Worm (Caenorhabditis elegans): ENCODE data around the gene twk-36.

Gene twk-36

DNA sequence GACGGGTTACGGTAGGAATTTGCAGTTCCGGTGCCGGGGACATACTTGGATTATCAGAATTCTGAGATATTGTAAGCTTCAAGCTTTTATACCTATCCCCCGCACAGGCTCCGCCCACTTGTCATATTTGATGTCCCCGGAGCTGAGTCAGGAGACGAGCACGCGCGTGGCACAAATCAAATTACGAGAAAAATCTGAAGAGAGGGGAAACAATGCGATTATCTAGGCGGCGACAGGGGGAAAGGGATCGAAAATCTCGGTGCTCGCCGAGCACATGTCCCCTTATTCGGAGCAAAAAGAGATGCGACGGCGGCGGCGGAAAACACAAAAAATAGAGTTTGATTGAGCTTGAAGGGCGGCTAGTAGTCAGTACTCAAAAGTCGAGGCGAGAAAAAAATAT, 2.3 kb upstream of the twk-36 start, which contains the start of gene R12G8.1 (continued):
- TF ChIP-seq sox-4 (tag; optimal IDR thresholded peaks at IDR 0.05) (no peak), elt-3 (tag; optimal IDR thresholded peaks at IDR 0.05) (no peak), ceh-88 (GFP tag; IDR thresholded peaks at IDR 0.05) (no peak), hpl-2 (GFP tag; optimal IDR thresholded peaks at IDR 0.05) (no peak), lin-39 (tag; optimal IDR thresholded peaks at IDR 0.05) (no peak), blmp-1 (tag; optimal IDR thresholded peaks at IDR 0.05) (no peak), lin-14 (GFP tag; optimal IDR thresholded peaks at IDR 0.05) (peak; percentile 78), snu-23 (GFP tag; optimal IDR thresholded peaks at IDR 0.05) (no peak), F16B12.6 (tag; optimal IDR thresholded peaks at IDR 0.05) (no peak), nhr-71 (tag; optimal IDR thresholded peaks at IDR 0.05) (peak; percentile 51), nhr-84 (tag; optimal IDR thresholded peaks at IDR 0.05) (no peak), mab-9 (GFP tag; IDR thresholded peaks at IDR 0.05) (no peak), lin-35 (GFP tag; optimal IDR thresholded peaks at IDR 0.05) (no peak), fkh-8 (tag; optimal IDR thresholded peaks at IDR 0.05) (no peak), zip-4 (GFP tag; optimal IDR thresholded peaks at IDR 0.05) (no peak), lsy-2 (tag; optimal IDR thresholded peaks at IDR 0.05) (peak in 1 of 2 experiments; percentile 1), unc-30 (tag; optimal IDR thresholded peaks at IDR 0.05) (no peak), dpl-1 (GFP tag; optimal IDR thresholded peaks at IDR 0.05) (no peak)

DNA sequence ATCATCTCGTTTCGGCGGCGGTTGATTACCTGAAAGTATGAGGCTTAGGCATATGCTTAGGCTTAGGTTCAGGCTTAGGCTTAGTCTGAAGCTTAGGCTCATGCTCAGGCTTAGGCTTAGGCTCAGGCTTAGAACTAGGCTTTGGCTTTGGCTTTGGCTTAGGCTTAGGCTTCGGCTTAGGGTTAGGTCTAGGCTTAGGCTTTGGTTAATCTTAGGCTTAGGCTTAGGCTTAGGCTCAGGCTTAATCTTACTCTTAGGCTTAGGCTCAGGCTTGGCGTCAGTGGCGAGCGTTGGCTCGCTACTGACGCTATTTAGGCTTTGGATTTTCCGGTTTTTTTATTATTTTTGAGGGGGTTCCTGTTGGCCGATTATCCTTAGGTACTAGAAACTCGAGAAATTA, 3.1 kb downstream of the twk-36 start:
- TF ChIP-seq efl-1 (optimal IDR thresholded peaks at IDR 0.05), result no peak
- no peak for TF ChIP-seq efl-1 (GFP tag; optimal IDR thresholded peaks at IDR 0.05 in 1 of 2)

DNA sequence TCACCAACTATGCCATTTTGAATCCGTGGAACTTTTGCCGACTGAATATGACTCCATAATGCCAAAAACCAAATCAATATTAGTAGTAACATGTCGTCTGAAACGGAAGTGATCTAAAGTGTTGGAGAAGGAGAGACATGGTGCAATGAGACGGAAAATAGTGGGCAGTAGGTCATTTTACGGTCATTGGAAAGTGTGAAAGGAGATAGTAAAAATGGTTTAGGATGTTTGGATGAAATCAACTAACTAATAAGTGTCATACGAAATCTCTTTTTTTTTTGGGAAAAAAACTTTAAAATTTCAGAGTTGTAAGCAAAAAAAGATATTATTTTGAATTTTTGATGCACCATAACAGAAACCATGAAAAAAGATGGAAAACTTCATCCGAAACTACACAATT, 7.1 kb downstream of the twk-36 start, which contains the start of gene cutl-4:
cutl-4 (minus strand) TSS at position 101 of the 400 bp plus-strand sequence.
- TF ChIP-seq hlh-17 (GFP tag; optimal IDR thresholded peaks at IDR 0.05; ENCODE audit: borderline replicate concordance), result no peak
- no peak for TF ChIP-seq mef-2 (tag; optimal IDR thresholded peaks at IDR 0.05)
- TF ChIP-seq lin-15B (tag; optimal IDR thresholded peaks at IDR 0.05), result no peak
- no peak for TF ChIP-seq ceh-82 (tag; optimal IDR thresholded peaks at IDR 0.05)
- no peak for TF ChIP-seq hlh-4 (tag; optimal IDR thresholded peaks at IDR 0.05)
- TF ChIP-seq nhr-237 (tag; optimal IDR thresholded peaks at IDR 0.05), result no peak
- TF ChIP-seq lin-35 (GFP tag; optimal IDR thresholded peaks at IDR 0.05), result no peak

DNA sequence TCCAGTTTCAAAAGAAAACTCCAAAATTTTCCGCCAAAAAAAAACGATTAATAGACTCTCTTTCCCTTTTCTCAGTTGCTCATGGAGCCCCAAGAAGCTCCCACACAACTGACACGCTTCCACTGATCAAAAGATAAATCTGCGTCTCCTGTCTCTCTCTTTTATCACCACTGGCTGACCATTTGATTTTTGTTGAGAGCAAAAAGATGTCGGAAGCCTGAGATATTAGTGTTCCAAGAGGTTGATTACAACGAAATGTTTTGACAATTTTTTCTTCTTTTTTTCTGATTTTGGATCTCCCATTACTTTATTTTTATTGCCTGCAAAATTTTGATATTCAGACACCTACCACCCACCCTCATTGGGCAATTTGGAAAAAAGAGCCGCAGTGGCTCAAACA, 14.3 kb downstream of the twk-36 start, which contains the start of gene twk-42:
twk-42 (minus strand) TSS at position 101 of the 400 bp plus-strand sequence.
- peak; percentile 29 for TF ChIP-seq rnt-1 (tag; optimal IDR thresholded peaks at IDR 0.05)
- no peak for TF ChIP-seq ztf-11 (tag; optimal IDR thresholded peaks at IDR 0.05)

DNA sequence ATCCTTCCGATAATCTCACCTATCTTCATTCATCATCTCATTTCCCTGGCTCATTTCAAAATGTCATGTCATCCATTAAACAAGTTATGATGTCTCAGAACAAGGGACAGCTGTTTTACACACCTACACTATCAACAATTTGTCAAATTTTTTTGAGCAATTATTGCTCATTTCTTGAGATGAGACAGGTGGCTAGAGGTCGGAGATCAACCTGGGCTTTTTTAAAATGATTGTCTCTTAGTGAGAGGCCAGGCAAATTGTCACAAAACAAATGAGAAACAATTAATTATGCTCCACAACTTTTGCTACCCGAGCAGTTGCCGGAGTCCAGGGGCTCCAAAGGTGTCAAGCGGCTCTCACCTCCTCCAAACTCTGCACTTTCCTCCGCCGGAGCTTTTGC, 18.1 kb downstream of the twk-36 start:
- TF ChIP-seq nhr-19 (GFP tag; conservative IDR thresholded peaks at IDR 0.05), result peak; percentile 47
- peak; percentile 70 for TF ChIP-seq nhr-71 (tag; optimal IDR thresholded peaks at IDR 0.05)
- no peak for TF ChIP-seq ceh-90 (tag; optimal IDR thresholded peaks at IDR 0.05)
- peak; percentile 33 for TF ChIP-seq nhr-11 (tag; optimal IDR thresholded peaks at IDR 0.05)
- TF ChIP-seq efl-1 (optimal IDR thresholded peaks at IDR 0.05), result no peak
- peak in 1 of 2 experiments; percentile 75 for TF ChIP-seq efl-1 (GFP tag; optimal IDR thresholded peaks at IDR 0.05 in 1 of 2)
- peak; percentile 3 for TF ChIP-seq tbx-2 (tag; optimal IDR thresholded peaks at IDR 0.05)
- peak; percentile 68 for TF ChIP-seq lin-39 (tag; optimal IDR thresholded peaks at IDR 0.05)
- TF ChIP-seq lin-14 (GFP tag; optimal IDR thresholded peaks at IDR 0.05), result peak; percentile 53
- TF ChIP-seq lsy-2 (tag; optimal IDR thresholded peaks at IDR 0.05), result peak in 1 of 2 experiments; percentile 32
- TF ChIP-seq fos-1 (tag; optimal IDR thresholded peaks at IDR 0.05), result no peak
- peak; percentile 69 for TF ChIP-seq vab-15 (tag; optimal IDR thresholded peaks at IDR 0.05)
- TF ChIP-seq nhr-76 (tag; optimal IDR thresholded peaks at IDR 0.05), result no peak
- TF ChIP-seq rnt-1 (tag; optimal IDR thresholded peaks at IDR 0.05), result peak; percentile 74
- peak; percentile 4 for TF ChIP-seq nhr-20 (tag; optimal IDR thresholded peaks at IDR 0.05)
- TF ChIP-seq isw-1 (GFP tag; IDR thresholded peaks at IDR 0.05), result no peak
